Fruit fly (Drosophila melanogaster): ENCODE results near the gene Trc8.

Trc8 gene

dm6 chr3R:29503406-29504116 is at the start of gene Trc8:
Gene Trc8 (minus strand): TSS chr3R:29503797.
- no peak for TF ChIP-seq CG12155 (GFP tag; optimal IDR thresholded peaks at IDR 0.05)
- peak; percentile 79 for TF ChIP-seq unc-4 (GFP tag; IDR thresholded peaks at IDR 0.05; ENCODE audit: partially characterized antibody)
- peak; percentile 81 for TF ChIP-seq CG16813 (GFP tag; IDR thresholded peaks at IDR 0.05; ENCODE audit: partially characterized antibody)
- peak; percentile 65 for TF ChIP-seq Doc3 (GFP tag; IDR thresholded peaks at IDR 0.05; ENCODE audit: partially characterized antibody)
- TF ChIP-seq Stat92E (GFP tag; optimal IDR thresholded peaks at IDR 0.05): peak in 1 of 3 experiments; percentile 8
- TF ChIP-seq hbn (GFP tag; IDR thresholded peaks at IDR 0.05; ENCODE audit: partially characterized antibody): peak; percentile 77
- TF ChIP-seq CG17359 (tag; optimal IDR thresholded peaks at IDR 0.05): no peak
- TF ChIP-seq vnd (GFP tag; IDR thresholded peaks at IDR 0.05; ENCODE audit: partially characterized antibody): peak; percentile 81
- peak; percentile 20 for TF ChIP-seq CoRest (tag; optimal IDR thresholded peaks at IDR 0.05)
- no peak for TF ChIP-seq crc (GFP tag; optimal IDR thresholded peaks at IDR 0.05)
- no peak for TF ChIP-seq Antp (GFP tag; optimal IDR thresholded peaks at IDR 0.05)
- peak; percentile 90 for TF ChIP-seq nerfin-2 (GFP tag; IDR thresholded peaks at IDR 0.05; ENCODE audit: partially characterized antibody)
- peak; percentile 73; the same call in 2 of the 3 replicates for TF ChIP-seq hb (GFP tag; IDR thresholded peaks at IDR 0.05; ENCODE audit: partially characterized antibody)
- TF ChIP-seq lbe (GFP tag; optimal IDR thresholded peaks at IDR 0.05): no peak
- TF ChIP-seq Bdp1 (GFP tag; optimal IDR thresholded peaks at IDR 0.05): no peak
- TF ChIP-seq HLH4C (GFP tag; IDR thresholded peaks at IDR 0.05; ENCODE audit: partially characterized antibody): peak; percentile 89
- no peak for TF ChIP-seq slp2 (GFP tag; optimal IDR thresholded peaks at IDR 0.05)
- TF ChIP-seq D19A (tag; optimal IDR thresholded peaks at IDR 0.05): no peak
- TF ChIP-seq p53 (GFP tag; optimal IDR thresholded peaks at IDR 0.05): peak; percentile 86
- TF ChIP-seq CG7786 (GFP tag; optimal IDR thresholded peaks at IDR 0.05): no peak
- no peak for TF ChIP-seq en (GFP tag; optimal IDR thresholded peaks at IDR 0.05)
- TF ChIP-seq YL-1 (GFP tag; optimal IDR thresholded peaks at IDR 0.05): peak; percentile 69
- TF ChIP-seq Dll (GFP tag; IDR thresholded peaks at IDR 0.05; ENCODE audit: partially characterized antibody): peak; percentile 88
- TF ChIP-seq Opbp (GFP tag; IDR thresholded peaks at IDR 0.05; ENCODE audit: partially characterized antibody): peak; percentile 93
- peak; percentile 58 for TF ChIP-seq zen2 (GFP tag; IDR thresholded peaks at IDR 0.05; ENCODE audit: partially characterized antibody)
- no peak for TF ChIP-seq Atf-2 (GFP tag; optimal IDR thresholded peaks at IDR 0.05)
- TF ChIP-seq ara (GFP tag; IDR thresholded peaks at IDR 0.05): no peak
- TF ChIP-seq tgo (GFP tag; IDR thresholded peaks at IDR 0.05): no peak
- TF ChIP-seq Dip2 (GFP tag; IDR thresholded peaks at IDR 0.05): no peak
- TF ChIP-seq Rfx (GFP tag; IDR thresholded peaks at IDR 0.05): peak; percentile 46; the same call in 1 of the 2 replicates
- TF ChIP-seq prd (optimal IDR thresholded peaks at IDR 0.05): no peak
- TF ChIP-seq prd (GFP tag; IDR thresholded peaks at IDR 0.05): peak; percentile 34; the same call in 1 of the 3 replicates
- TF ChIP-seq nmo (GFP tag; optimal IDR thresholded peaks at IDR 0.05): peak; percentile 36
- peak; percentile 38 for TF ChIP-seq CG9797 (GFP tag; optimal IDR thresholded peaks at IDR 0.05)
- peak in 1 of 3 experiments; percentile 6 for TF ChIP-seq lola (GFP tag; optimal IDR thresholded peaks at IDR 0.05)
- TF ChIP-seq Ets97D (GFP tag; optimal IDR thresholded peaks at IDR 0.05): peak; percentile 42
- no peak for TF ChIP-seq Fer3 (tag; optimal IDR thresholded peaks at IDR 0.05)
- no peak for TF ChIP-seq CG3838 (GFP tag; optimal IDR thresholded peaks at IDR 0.05)
- 0 out of 3 replicates have a peak, but pooled peaks have one; percentile 27 for TF ChIP-seq CG17361 (GFP tag; IDR thresholded peaks at IDR 0.05)
- TF ChIP-seq BtbVII (GFP tag; optimal IDR thresholded peaks at IDR 0.05): no peak
- no peak for TF ChIP-seq Gug (GFP tag; IDR thresholded peaks at IDR 0.05)
- no peak for TF ChIP-seq CG33213 (GFP tag; optimal IDR thresholded peaks at IDR 0.05)
- TF ChIP-seq CG4730 (GFP tag; IDR thresholded peaks at IDR 0.05): no peak
- TF ChIP-seq rib (GFP tag; IDR thresholded peaks at IDR 0.05): peak; percentile 61
- no peak for TF ChIP-seq CG30431 (GFP tag; optimal IDR thresholded peaks at IDR 0.05)
- TF ChIP-seq CG17186 (GFP tag; optimal IDR thresholded peaks at IDR 0.05): peak; percentile 69
- TF ChIP-seq CG10267 (tag; optimal IDR thresholded peaks at IDR 0.05): peak; percentile 94
- TF ChIP-seq CG6272 (GFP tag; IDR thresholded peaks at IDR 0.05): peak; percentile 43; the same call in 1 of the 2 replicates
